Fruit fly (Drosophila melanogaster) whole organism, adult: ENCODE data around the gene sNPF.
A peak's percentile ranks its signal among the peaks of the same experiment; 100 is the strongest.

Source experiments
- CG11617 ChIP-seq: fragments of 200-800 bp; sonication (Bioruptor generic); optimal IDR thresholded peaks from 2 replicates; lab custom pipeline; 2017; ENCODE audit warnings: mild to moderate bottlenecking, missing biosample characterization, missing genetic modification reagents, missing genetic modification characterization
- CG12768 ChIP-seq: fragments of 200-800 bp; sonication (Bioruptor generic); optimal IDR thresholded peaks from 2 replicates; lab custom pipeline; 2017; ENCODE audit warnings: missing biosample characterization, missing genetic modification characterization, mild to moderate bottlenecking, moderate library complexity, missing genetic modification reagents
- CG14711 ChIP-seq: fragments of 200-800 bp; sonication (Bioruptor generic); optimal IDR thresholded peaks from 2 replicates; lab custom pipeline; 2018; ENCODE audit warnings: missing biosample characterization, mild to moderate bottlenecking, missing genetic modification characterization, moderate library complexity
- CG1620 ChIP-seq: fragments of 200-800 bp; sonication (Bioruptor generic); optimal IDR thresholded peaks from 2 replicates; lab custom pipeline; 2016; ENCODE audit warnings: missing biosample characterization, missing genetic modification characterization
- CG33017 ChIP-seq: fragments of 200-800 bp; sonication (Bioruptor generic); optimal IDR thresholded peaks from 2 replicates; lab custom pipeline; 2018; ENCODE audit warnings: missing biosample characterization, mild to moderate bottlenecking, missing genetic modification characterization, moderate library complexity
- CG5204 ChIP-seq: fragments of 200-800 bp; sonication (Bioruptor generic); optimal IDR thresholded peaks from 2 replicates; lab custom pipeline; 2016; ENCODE audit warnings: missing biosample characterization, missing genetic modification characterization
- CG7045 ChIP-seq: fragments of 200-800 bp; sonication (Bioruptor generic); optimal IDR thresholded peaks from 2 replicates; lab custom pipeline; 2017; ENCODE audit warnings: missing biosample characterization, mild to moderate bottlenecking, missing genetic modification characterization
- CG7101 ChIP-seq: fragments of 200-800 bp; sonication (Bioruptor generic); optimal IDR thresholded peaks from 2 replicates; lab custom pipeline; 2018; ENCODE audit warnings: missing biosample characterization, mild to moderate bottlenecking, missing genetic modification characterization, moderate library complexity
- Clk ChIP-seq: fragments of 200-800 bp; sonication (Bioruptor generic); optimal IDR thresholded peaks from 2 replicates; lab custom pipeline; 2017; ENCODE audit warnings: missing biosample characterization, missing genetic modification characterization
- Crg-1 ChIP-seq: fragments of 200-800 bp; sonication (Bioruptor generic); optimal IDR thresholded peaks from 2 replicates; lab custom pipeline; 2016; ENCODE audit warnings: missing biosample characterization, missing genetic modification characterization
- Hr96 ChIP-seq: fragments of 200-800 bp; sonication (Bioruptor generic); optimal IDR thresholded peaks from 2 replicates; lab custom pipeline; 2016; ENCODE audit warnings: missing biosample characterization, missing genetic modification characterization
- Mnt ChIP-seq: fragments of 200-800 bp; sonication (Bioruptor generic); optimal IDR thresholded peaks from 2 replicates; lab custom pipeline; 2016; ENCODE audit warnings: missing biosample characterization, mild to moderate bottlenecking, missing genetic modification characterization
- bab1 ChIP-seq: fragments of 200-800 bp; sonication (Bioruptor generic); optimal IDR thresholded peaks from 3 replicates; lab custom pipeline; 2019; ENCODE audit warnings: missing biosample characterization, mild to moderate bottlenecking, missing genetic modification characterization, moderate library complexity
- cic ChIP-seq: fragments of 200-800 bp; sonication (Bioruptor generic); optimal IDR thresholded peaks from 2 replicates; lab custom pipeline; 2017; ENCODE audit warnings: missing biosample characterization, mild to moderate bottlenecking, missing genetic modification characterization, moderate library complexity
- cnc ChIP-seq, 2 experiments: fragments of >200 bp; optimal IDR thresholded peaks; 2 replicates each; lab custom pipeline; 2017
- kay ChIP-seq: fragments of 200-800 bp; sonication (Bioruptor generic); peaks from one replicate; lab custom pipeline; 2016; ENCODE audit warnings: missing biosample characterization, missing genetic modification characterization, borderline replicate concordance
- ovo ChIP-seq: fragments of 200-800 bp; sonication (Bioruptor generic); optimal IDR thresholded peaks from 2 replicates; lab custom pipeline; 2016; ENCODE audit warnings: missing biosample characterization, missing genetic modification characterization
- tj ChIP-seq: fragments of 200-800 bp; sonication (Bioruptor generic); optimal IDR thresholded peaks from 3 replicates; lab custom pipeline; 2017; ENCODE audit warnings: missing biosample characterization, mild to moderate bottlenecking, missing genetic modification characterization, moderate library complexity
- toe ChIP-seq: fragments of 200-800 bp; sonication (Bioruptor generic); optimal IDR thresholded peaks from 2 replicates; lab custom pipeline; 2016; ENCODE audit warnings: missing biosample characterization, missing genetic modification characterization

The sNPF gene

DNA sequence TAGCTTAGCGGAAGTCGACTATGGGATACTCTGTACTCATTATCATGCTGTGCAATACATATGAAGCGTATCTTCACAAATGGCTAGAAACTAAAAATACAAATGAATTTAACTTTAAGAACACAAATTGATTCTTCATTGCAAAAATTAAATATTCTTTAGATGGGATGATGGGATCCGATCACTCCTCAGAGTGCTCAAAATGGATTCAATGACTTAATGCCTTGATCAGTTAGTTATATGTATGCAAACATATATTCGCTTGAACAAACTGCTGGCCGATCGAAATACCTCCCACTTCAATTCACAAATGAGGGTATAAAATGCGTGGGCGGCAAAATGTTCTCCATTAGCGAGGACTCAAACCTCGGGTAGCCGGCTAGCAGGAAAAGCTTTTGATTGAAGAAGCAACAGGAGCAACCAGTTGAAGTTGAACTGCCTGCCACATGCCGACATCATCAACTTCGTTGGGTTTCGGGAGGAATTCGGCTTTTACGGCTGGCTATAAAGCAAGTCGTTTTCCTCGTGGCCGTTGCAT, at the start of gene sNPF:
TSS of gene sNPF (plus strand) at position 534 of the 538 bp plus-strand sequence.
- TF ChIP-seq toe (peak; percentile 45), CG7045 (GFP tag; lab: Kevin White, UChicago) (peak; percentile 42), CG1620 (GFP tag; lab: Kevin White, UChicago) (no peak), CG5204 (peak; percentile 54), Mnt (GFP tag; lab: Kevin White, UChicago) (no peak), bab1 (GFP tag; lab: Kevin White, UChicago) (no peak), Crg-1 (no peak), cic (GFP tag; lab: Kevin White, UChicago) (peak; percentile 10), CG33017 (tag; lab: Kevin White, UChicago) (peak; percentile 59), CG11617 (GFP tag; lab: Kevin White, UChicago) (peak; percentile 7), Hr96 (GFP tag; lab: Kevin White, UChicago) (peak; percentile 8), cnc (optimal IDR thresholded peaks at IDR 0.05; lab: Kevin White, UChicago) (no peak), kay (GFP tag; lab: Kevin White, UChicago) (no peak), CG12768 (no peak), CG7101 (peak; percentile 10)

DNA sequence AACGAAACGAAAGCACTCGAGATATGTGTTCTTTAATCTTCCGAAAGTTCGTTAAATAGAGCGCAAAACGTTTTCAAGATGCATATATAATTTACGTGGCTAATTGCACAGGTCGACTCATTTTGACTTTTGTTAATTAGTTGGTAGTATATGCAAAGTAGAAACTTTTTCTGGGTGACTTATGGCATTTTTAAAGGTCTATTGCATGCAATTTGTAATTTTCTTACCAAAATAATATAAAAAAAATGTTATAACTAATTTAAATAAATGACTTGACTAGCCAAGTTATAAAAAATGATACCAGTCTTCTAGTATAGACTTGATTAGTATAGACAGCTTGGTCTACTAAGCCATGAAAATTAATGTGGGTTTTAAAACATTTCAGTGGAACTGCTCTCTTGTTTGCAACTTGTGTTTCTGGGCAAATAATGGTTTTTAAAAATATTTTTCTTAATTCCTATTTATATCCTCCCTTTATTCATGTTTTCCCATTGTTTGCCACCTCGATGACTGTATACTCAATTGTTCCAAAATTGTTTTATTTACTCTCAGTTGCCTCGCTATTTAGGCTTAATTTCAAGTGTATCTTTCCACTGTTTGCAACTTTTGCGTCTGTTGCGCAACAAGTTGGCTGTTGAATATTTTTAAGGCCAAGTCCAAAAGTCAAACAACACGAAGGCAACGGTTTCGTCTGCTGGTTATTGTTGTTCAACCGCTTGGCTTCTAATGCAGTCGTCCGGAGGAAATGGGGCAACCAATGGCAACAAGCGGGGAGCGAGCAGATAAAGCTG, 39.6 kb upstream of the sNPF start:
- no peak for TF ChIP-seq CG12768
- no peak for TF ChIP-seq kay (GFP tag; lab: Kevin White, UChicago)
- TF ChIP-seq CG11617 (GFP tag; lab: Kevin White, UChicago): no peak
- TF ChIP-seq toe: no peak
- TF ChIP-seq CG1620 (GFP tag; lab: Kevin White, UChicago): no peak
- no peak for TF ChIP-seq tj (GFP tag; lab: Kevin White, UChicago)
- no peak for TF ChIP-seq cic (GFP tag; lab: Kevin White, UChicago)

DNA sequence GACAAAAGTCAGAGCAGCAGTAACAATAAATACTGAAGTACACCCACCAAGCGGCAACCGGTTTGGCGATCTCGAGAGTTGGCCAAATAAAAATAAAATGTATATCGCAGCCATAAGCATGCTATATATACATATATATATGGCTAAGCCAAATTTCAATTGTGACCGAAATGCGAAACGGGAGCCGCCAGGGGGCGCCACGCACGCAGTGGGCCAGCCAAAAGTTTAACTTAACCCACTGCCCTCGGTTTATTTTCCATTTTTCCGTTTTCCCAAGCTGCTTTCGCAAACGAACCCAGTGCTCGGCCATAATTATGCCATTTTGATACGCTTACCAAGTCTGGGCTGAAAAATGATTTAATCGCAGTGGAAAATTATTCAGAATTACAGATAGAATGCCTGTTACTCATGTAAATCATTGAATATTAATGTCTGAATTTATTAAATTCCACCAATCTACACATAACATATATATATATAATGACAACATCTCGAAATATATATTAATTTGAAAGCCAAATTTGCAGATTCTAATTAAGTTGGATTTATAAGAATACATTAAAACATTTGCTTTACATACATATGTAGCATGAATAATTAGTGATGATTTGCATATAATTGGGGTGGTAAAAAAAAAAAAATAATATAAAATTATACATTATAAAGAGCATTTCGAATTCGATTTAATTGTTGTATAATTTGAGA, 37.9 kb upstream of the sNPF start:
- TF ChIP-seq CG1620 (GFP tag; lab: Kevin White, UChicago) (no peak), kay (GFP tag; lab: Kevin White, UChicago) (no peak), Clk (GFP tag; lab: Kevin White, UChicago) (no peak)

DNA sequence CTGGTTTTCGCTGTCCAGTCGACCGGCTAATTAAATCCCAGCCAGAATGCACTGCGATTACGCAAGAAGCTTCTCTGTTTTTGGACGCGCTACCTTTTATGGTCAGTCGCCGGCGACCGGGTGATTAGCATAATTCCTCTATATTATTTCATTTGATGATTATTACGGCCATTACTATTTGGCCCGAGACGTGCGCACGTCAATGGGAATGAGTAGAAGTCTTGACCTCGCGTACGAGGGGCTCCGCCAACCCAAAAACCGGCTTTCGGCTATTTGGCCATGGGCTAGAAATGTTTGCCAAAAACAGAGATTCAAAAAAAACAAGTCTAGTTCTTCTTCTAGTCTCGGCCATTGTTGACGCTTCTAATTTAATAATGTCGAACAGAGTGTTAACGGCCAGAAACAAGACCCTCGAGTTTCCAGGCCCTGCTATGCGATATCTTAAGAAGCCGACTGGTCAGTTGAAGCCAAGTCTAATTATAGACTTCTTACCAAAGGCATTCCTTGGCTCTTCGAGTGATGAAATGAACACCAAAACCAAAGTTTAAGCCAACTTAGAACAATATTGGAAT, 35.2 kb upstream of the sNPF start:
- TF ChIP-seq CG7045 (GFP tag; lab: Kevin White, UChicago) (no peak), CG1620 (GFP tag; lab: Kevin White, UChicago) (no peak), CG12768 (no peak), tj (GFP tag; lab: Kevin White, UChicago) (no peak), kay (GFP tag; lab: Kevin White, UChicago) (no peak), Crg-1 (no peak), CG7101 (no peak), cic (GFP tag; lab: Kevin White, UChicago) (no peak)

DNA sequence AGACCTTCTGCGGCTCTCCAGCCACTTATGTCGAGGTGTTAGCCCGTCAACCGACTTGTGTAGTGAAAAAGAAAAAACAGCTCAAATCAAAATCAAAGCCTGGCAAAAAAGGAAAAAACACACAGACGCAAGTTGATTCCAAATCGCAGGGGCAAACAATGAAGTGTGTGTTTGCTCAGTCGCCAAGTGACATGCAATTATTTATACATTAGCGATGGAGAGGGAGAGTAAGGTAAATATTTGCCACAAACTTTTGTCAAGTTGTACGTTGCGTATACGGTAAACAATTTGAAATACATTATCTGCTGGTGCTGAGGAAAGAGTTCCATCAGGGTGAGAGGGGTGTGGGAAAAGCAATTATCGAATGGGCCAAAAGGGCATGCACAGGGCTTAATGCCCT, 29.6 kb upstream of the sNPF start:
- no peak for TF ChIP-seq CG7045 (GFP tag; lab: Kevin White, UChicago)
- no peak for TF ChIP-seq bab1 (GFP tag; lab: Kevin White, UChicago)

DNA sequence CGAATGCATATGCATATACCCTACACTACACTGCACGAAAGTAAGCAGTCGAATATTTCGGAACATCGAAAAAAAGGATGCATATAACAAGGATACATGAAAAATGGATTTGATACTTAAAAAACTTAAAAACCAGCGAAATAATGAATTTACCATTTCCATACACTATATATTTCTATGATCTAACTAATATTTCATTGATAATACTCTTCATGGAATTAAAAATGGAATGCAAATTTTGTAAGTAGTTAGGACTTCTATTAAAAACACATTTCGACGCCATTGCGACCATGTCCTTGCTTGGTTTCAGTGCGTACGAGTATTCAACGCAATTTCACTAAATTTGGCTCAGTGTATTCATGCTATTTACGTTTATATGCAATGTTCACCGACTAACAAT, 25.6 kb upstream of the sNPF start:
- TF ChIP-seq Mnt (GFP tag; lab: Kevin White, UChicago) (no peak), CG12768 (no peak), CG5204 (no peak), cic (GFP tag; lab: Kevin White, UChicago) (no peak), CG1620 (GFP tag; lab: Kevin White, UChicago) (no peak), Clk (GFP tag; lab: Kevin White, UChicago) (no peak), ovo (no peak), Hr96 (GFP tag; lab: Kevin White, UChicago) (no peak), CG14711 (tag; lab: Kevin White, UChicago) (no peak), CG7101 (no peak), CG11617 (GFP tag; lab: Kevin White, UChicago) (no peak), tj (GFP tag; lab: Kevin White, UChicago) (no peak), toe (no peak), bab1 (GFP tag; lab: Kevin White, UChicago) (no peak), CG33017 (tag; lab: Kevin White, UChicago) (no peak), kay (GFP tag; lab: Kevin White, UChicago) (no peak), CG7045 (GFP tag; lab: Kevin White, UChicago) (no peak)

DNA sequence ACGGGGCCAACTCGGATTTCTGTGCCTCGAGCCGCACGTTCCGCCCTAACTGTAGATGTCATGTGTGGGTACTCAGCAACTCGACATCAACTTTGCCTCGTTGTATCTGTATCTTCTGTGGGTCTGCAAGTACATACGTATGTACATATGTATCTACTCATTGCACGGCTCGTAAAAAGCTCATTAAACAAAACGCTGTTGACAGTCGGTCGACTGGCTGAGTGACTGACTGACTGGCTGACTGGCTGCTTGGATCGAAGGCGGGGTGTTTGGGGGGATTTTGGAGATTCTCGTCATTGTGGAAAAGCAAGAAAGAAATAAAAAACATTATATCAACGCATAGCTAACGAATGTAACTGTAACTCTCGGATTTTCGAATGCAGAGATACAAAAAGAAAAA, 23.4 kb upstream of the sNPF start:
- TF ChIP-seq cnc (optimal IDR thresholded peaks at IDR 0.05; lab: Kevin White, UChicago): no peak
- TF ChIP-seq Clk (GFP tag; lab: Kevin White, UChicago): no peak
- TF ChIP-seq Crg-1: no peak
- no peak for TF ChIP-seq CG1620 (GFP tag; lab: Kevin White, UChicago)
- TF ChIP-seq bab1 (GFP tag; lab: Kevin White, UChicago): no peak
- TF ChIP-seq CG7101: no peak
- no peak for TF ChIP-seq toe
- TF ChIP-seq CG14711 (tag; lab: Kevin White, UChicago): no peak
